Fruit fly (Drosophila melanogaster): ENCODE results near the gene CG3557.

Gene CG3557

dm6 chr2L:2428209-2428488, 42.6 kb upstream of the CG3557 start, which contains the start of gene dpp:
TSS of gene dpp (plus strand) at chr2L:2428372.
- TF ChIP-seq Adf1 (GFP tag; IDR thresholded peaks at IDR 0.05) (peak; percentile 39), sob (GFP tag; IDR thresholded peaks at IDR 0.05) (peak; percentile 31; the same call in 1 of the 2 replicates), CG18619 (GFP tag; optimal IDR thresholded peaks at IDR 0.05) (no peak), CG4282 (GFP tag; optimal IDR thresholded peaks at IDR 0.05) (no peak), Spps (tag; optimal IDR thresholded peaks at IDR 0.05) (no peak), CG18476 (GFP tag; optimal IDR thresholded peaks at IDR 0.05) (no peak), Aef1 (GFP tag; IDR thresholded peaks at IDR 0.05) (0 out of 3 replicates have a peak, but pooled peaks have one; percentile 15), Pdp1 (GFP tag; optimal IDR thresholded peaks at IDR 0.05) (no peak), Deaf1 (tag; optimal IDR thresholded peaks at IDR 0.05) (peak; percentile 44), CG12299 (tag; optimal IDR thresholded peaks at IDR 0.05) (no peak), Trl (optimal IDR thresholded peaks at IDR 0.05) (peak in 1 of 2 experiments; percentile 22), Trl (GFP tag; optimal IDR thresholded peaks at IDR 0.05) (no peak), cg (GFP tag; optimal IDR thresholded peaks at IDR 0.05) (peak; percentile 11), cas (GFP tag; IDR thresholded peaks at IDR 0.05) (no peak), CG10209 (GFP tag; optimal IDR thresholded peaks at IDR 0.05) (no peak), CG8478 (optimal IDR thresholded peaks at IDR 0.05) (peak; percentile 23), CG7357 (GFP tag; IDR thresholded peaks at IDR 0.05) (no peak), Hr39 (optimal IDR thresholded peaks at IDR 0.05) (no peak), sd (tag; optimal IDR thresholded peaks at IDR 0.05) (no peak), mam (GFP tag; optimal IDR thresholded peaks at IDR 0.05) (no peak), nom (GFP tag; optimal IDR thresholded peaks at IDR 0.05) (no peak), Asciz (GFP tag; optimal IDR thresholded peaks at IDR 0.05) (no peak), CG6175 (GFP tag; IDR thresholded peaks at IDR 0.05) (peak; percentile 84; the same call in 2 of the 3 replicates), CG18764 (GFP tag; optimal IDR thresholded peaks at IDR 0.05) (no peak), gce (GFP tag; IDR thresholded peaks at IDR 0.05) (no peak)

dm6 chr2L:2427384-2428208, 42.0 kb upstream of the CG3557 start:
- TF ChIP-seq z (GFP tag; IDR thresholded peaks at IDR 0.05): peak; percentile 81
- TF ChIP-seq Trl (optimal IDR thresholded peaks at IDR 0.05): peak in 1 of 2 experiments; percentile 52
- no peak for TF ChIP-seq Trl (GFP tag; optimal IDR thresholded peaks at IDR 0.05)
- peak; percentile 50 for TF ChIP-seq cg (GFP tag; optimal IDR thresholded peaks at IDR 0.05)
- TF ChIP-seq Med (GFP tag): peak; percentile 37
- no peak for TF ChIP-seq bowl (GFP tag; IDR thresholded peaks at IDR 0.05)
- TF ChIP-seq Awh (GFP tag; IDR thresholded peaks at IDR 0.05): peak; percentile 43; the same call in 1 of the 2 replicates
- TF ChIP-seq CG12744 (GFP tag; optimal IDR thresholded peaks at IDR 0.05): no peak
- TF ChIP-seq CG11504 (tag; optimal IDR thresholded peaks at IDR 0.05): peak; percentile 3
- peak; percentile 100 for TF ChIP-seq pros (GFP tag; optimal IDR thresholded peaks at IDR 0.05)
- TF ChIP-seq abd-A (tag; optimal IDR thresholded peaks at IDR 0.05): peak; percentile 78
- no peak for TF ChIP-seq Ptx1 (GFP tag; IDR thresholded peaks at IDR 0.05)
- peak; percentile 75; the same call in 1 of the 4 replicates for TF ChIP-seq chinmo (GFP tag; IDR thresholded peaks at IDR 0.05; ENCODE audit: partially characterized antibody)
- no peak for TF ChIP-seq kah (GFP tag; optimal IDR thresholded peaks at IDR 0.05)
- peak; percentile 60 for TF ChIP-seq sens (GFP tag)
- TF ChIP-seq vvl (GFP tag; IDR thresholded peaks at IDR 0.05): peak; percentile 39; the same call in 1 of the 2 replicates

All from whole organism, embryonic.